Worm (Caenorhabditis elegans) whole organism, midembryonic: ENCODE results near the gene srx-74.
A peak's percentile ranks its signal among the peaks of the same experiment; 100 is the strongest.

ENCODE experiments used
- T22C8.4 ChIP-seq: fragments of 200-800 bp; sonication (Bioruptor generic); IDR thresholded peaks from 2 replicates; pipeline ENCODE4 v1.3.6; 2022; ENCODE audit warnings: missing genetic modification characterization, missing compliant biosample characterization
- cog-1 ChIP-seq: sonication (generic microtip); optimal IDR thresholded peaks from 2 replicates; lab custom pipeline; 2016; ENCODE audit warnings: missing genetic modification characterization, missing compliant biosample characterization
- flt-1 ChIP-seq: fragments of 200-800 bp; sonication (Bioruptor generic); IDR thresholded peaks from 2 replicates; pipeline ENCODE4 v1.3.6; 2022; ENCODE audit warnings: missing genetic modification characterization, missing compliant biosample characterization
- klf-2 ChIP-seq: fragments of 200-800 bp; sonication (Bioruptor generic); conservative IDR thresholded peaks from 2 replicates; pipeline ENCODE4 v1.3.6; 2022; ENCODE audit warnings: missing genetic modification reagents, missing genetic modification characterization, missing compliant biosample characterization
- med-1 ChIP-seq: sonication (generic microtip); optimal IDR thresholded peaks from 2 replicates; lab custom pipeline; 2017; ENCODE audit warnings: missing genetic modification characterization, mild to moderate bottlenecking, missing compliant biosample characterization, antibody characterized with exemption, missing genetic modification reagents; ENCODE audit not compliant: insufficient read depth
- ref-1 ChIP-seq: fragments of 200-800 bp; sonication (Bioruptor generic); conservative IDR thresholded peaks from 2 replicates; pipeline ENCODE4 v1.3.6; 2022; ENCODE audit warnings: missing genetic modification reagents, missing genetic modification characterization, missing compliant biosample characterization
- tab-1 ChIP-seq: fragments of 200-800 bp; sonication (Bioruptor generic); IDR thresholded peaks from 2 replicates; pipeline ENCODE4 v1.3.6; 2022; ENCODE audit warnings: missing genetic modification characterization, missing compliant biosample characterization
- ztf-23 ChIP-seq: fragments of 200-800 bp; sonication (Bioruptor generic); IDR thresholded peaks from 2 replicates; pipeline ENCODE4 v1.3.6; 2022; ENCODE audit warnings: missing genetic modification reagents, missing genetic modification characterization, missing compliant biosample characterization
- ztf-29 ChIP-seq: fragments of 200-800 bp; sonication (Bioruptor generic); IDR thresholded peaks from 2 replicates; pipeline ENCODE4 v1.3.6; 2022; ENCODE audit warnings: missing genetic modification reagents, missing genetic modification characterization, missing compliant biosample characterization

The srx-74 gene

ce11 chrV:4668636-4669035 is 6.3 kb upstream of the srx-74 start, which contains the start of gene srx-77:
Gene srx-77 (minus strand): TSS chrV:4668736.
- no peak for TF ChIP-seq ztf-23
- TF ChIP-seq tab-1 (GFP tag; lab: Robert Waterston, UW), result no peak
- TF ChIP-seq ref-1 (GFP tag; lab: Robert Waterston, UW), result no peak
- TF ChIP-seq klf-2, result no peak
- no peak for TF ChIP-seq ztf-29
- TF ChIP-seq cog-1, result no peak
- TF ChIP-seq flt-1, result no peak
- TF ChIP-seq T22C8.4 (GFP tag; lab: Robert Waterston, UW), result no peak
- TF ChIP-seq med-1, result no peak

- TF ChIP-seq klf-2 (no peak), ztf-23 (no peak), ztf-29 (no peak), T22C8.4 (GFP tag; lab: Robert Waterston, UW) (no peak), ref-1 (GFP tag; lab: Robert Waterston, UW) (no peak), tab-1 (GFP tag; lab: Robert Waterston, UW) (no peak), flt-1 (no peak), cog-1 (no peak), med-1 (no peak)
Observed at ce11 chrV:4667062-4667461, 4.8 kb upstream of the srx-74 start.

ce11 chrV:4665651-4666050 is 3.4 kb upstream of the srx-74 start, which contains the start of gene srx-73:
Gene srx-73 (minus strand): TSS chrV:4665751.
- TF ChIP-seq ztf-23 (no peak), flt-1 (no peak), cog-1 (no peak), T22C8.4 (GFP tag; lab: Robert Waterston, UW) (no peak), med-1 (no peak), klf-2 (no peak), ref-1 (GFP tag; lab: Robert Waterston, UW) (no peak), ztf-29 (no peak), tab-1 (GFP tag; lab: Robert Waterston, UW) (no peak)

- TF ChIP-seq flt-1, result no peak
- no peak for TF ChIP-seq ref-1 (GFP tag; lab: Robert Waterston, UW)
- TF ChIP-seq med-1, result no peak
- no peak for TF ChIP-seq tab-1 (GFP tag; lab: Robert Waterston, UW)
- TF ChIP-seq klf-2, result no peak
- TF ChIP-seq ztf-29, result no peak
- TF ChIP-seq T22C8.4 (GFP tag; lab: Robert Waterston, UW), result no peak
Observed at ce11 chrV:4655175-4655574, 7.1 kb downstream of the srx-74 start, which contains the start of gene F41F3.9. Gene F41F3.9 (plus strand): TSS chrV:4655475.

ce11 chrV:4653871-4654605 is 8.3 kb downstream of the srx-74 start, which contains the start of the genes col-139 and F41F3.1:
Gene col-139 (minus strand): TSS chrV:4653971.
Gene F41F3.1 (plus strand): TSS chrV:4654555.
- TF ChIP-seq cog-1 (no peak), klf-2 (no peak), flt-1 (no peak), tab-1 (GFP tag; lab: Robert Waterston, UW) (no peak)

ce11 chrV:4653093-4653492 is 9.2 kb downstream of the srx-74 start:
- no peak for TF ChIP-seq T22C8.4 (GFP tag; lab: Robert Waterston, UW)
- TF ChIP-seq ztf-29, result no peak
- TF ChIP-seq klf-2, result no peak
- no peak for TF ChIP-seq ref-1 (GFP tag; lab: Robert Waterston, UW)
- TF ChIP-seq tab-1 (GFP tag; lab: Robert Waterston, UW), result no peak
- no peak for TF ChIP-seq med-1
- no peak for TF ChIP-seq cog-1
- TF ChIP-seq flt-1, result no peak
- no peak for TF ChIP-seq ztf-23

- no peak for TF ChIP-seq tab-1 (GFP tag; lab: Robert Waterston, UW)
- no peak for TF ChIP-seq ztf-29
Observed at ce11 chrV:4651480-4651879, 10.8 kb downstream of the srx-74 start.

- TF ChIP-seq tab-1 (GFP tag; lab: Robert Waterston, UW) (no peak), ztf-23 (no peak), ztf-29 (no peak), ref-1 (GFP tag; lab: Robert Waterston, UW) (no peak), med-1 (no peak), T22C8.4 (GFP tag; lab: Robert Waterston, UW) (no peak), klf-2 (no peak), flt-1 (no peak), cog-1 (no peak)
Observed at ce11 chrV:4649649-4650384, 12.5 kb downstream of the srx-74 start.

- no peak for TF ChIP-seq T22C8.4 (GFP tag; lab: Robert Waterston, UW)
- TF ChIP-seq ztf-29, result no peak
- TF ChIP-seq cog-1, result no peak
- no peak for TF ChIP-seq med-1
- TF ChIP-seq ref-1 (GFP tag; lab: Robert Waterston, UW), result no peak
- TF ChIP-seq tab-1 (GFP tag; lab: Robert Waterston, UW), result no peak
- no peak for TF ChIP-seq ztf-23
- TF ChIP-seq klf-2, result no peak
- TF ChIP-seq flt-1, result no peak
Observed at ce11 chrV:4648527-4648926, 13.8 kb downstream of the srx-74 start, which contains the start of gene F41F3.8. Gene F41F3.8 (plus strand): TSS chrV:4648827.

ce11 chrV:4647857-4648256 is 14.4 kb downstream of the srx-74 start, which contains the start of gene F41F3.3:
Gene F41F3.3 (minus strand): TSS chrV:4648239.
- 0 out of 2 replicates have a peak, but pooled peaks have one; percentile 46 for TF ChIP-seq ztf-23
- peak; percentile 65; the same call in 1 of the 2 replicates for TF ChIP-seq flt-1
- TF ChIP-seq klf-2, result no peak
- TF ChIP-seq tab-1 (GFP tag; lab: Robert Waterston, UW), result 0 out of 2 replicates have a peak, but pooled peaks have one; percentile 25
